1 fruit fly cellular context compared by ENCODE assay signal in genomic region chrX:1948508-1949065, dm6.
TF ChIP-seq lines count a peak whose summit lies in the region.

No protein-coding gene starts in this region.

TF ChIP-seq in whole organism, embryonic, 481 proteins besides CTCF, POLR2A, EP300 and RAD21 (continued from another document and continues in another):
- TF ChIP-seq Mad (GFP tag; optimal IDR thresholded peaks at IDR 0.05; lab: Kevin White, UChicago): no peak
- TF ChIP-seq ewg (GFP tag; optimal IDR thresholded peaks at IDR 0.05; lab: Kevin White, UChicago): no peak
- no peak for TF ChIP-seq emc (GFP tag; optimal IDR thresholded peaks at IDR 0.05; lab: Kevin White, UChicago)
- TF ChIP-seq danr (GFP tag; IDR thresholded peaks at IDR 0.05; lab: Robert Waterston, UW): no peak
- no peak for TF ChIP-seq CG30431 (GFP tag; optimal IDR thresholded peaks at IDR 0.05; lab: Kevin White, UChicago)
- no peak for TF ChIP-seq lov (optimal IDR thresholded peaks at IDR 0.05; lab: Kevin White, UChicago)
- no peak for TF ChIP-seq lov (GFP tag; IDR thresholded peaks at IDR 0.05; lab: Robert Waterston, UW)
- peak; percentile 12 for TF ChIP-seq bab2 (GFP tag; optimal IDR thresholded peaks at IDR 0.05; lab: Kevin White, UChicago)
- TF ChIP-seq hth (optimal IDR thresholded peaks at IDR 0.05; lab: Kevin White, UChicago): no peak
- peak; percentile 22; the same call in 1 of the 2 replicates for TF ChIP-seq Taf1 (GFP tag; IDR thresholded peaks at IDR 0.05; lab: Robert Waterston, UW)
- no peak for TF ChIP-seq CG8924 (tag; optimal IDR thresholded peaks at IDR 0.05; lab: Kevin White, UChicago)
- peak; percentile 85 for TF ChIP-seq Med (GFP tag; lab: Kevin White, UChicago)
- TF ChIP-seq Hmr (GFP tag; optimal IDR thresholded peaks at IDR 0.05; lab: Kevin White, UChicago): peak; percentile 80
- TF ChIP-seq HHEX (GFP tag; optimal IDR thresholded peaks at IDR 0.05; lab: Kevin White, UChicago): peak; percentile 49
- TF ChIP-seq CG4707 (GFP tag; optimal IDR thresholded peaks at IDR 0.05; lab: Kevin White, UChicago): no peak
- peak; percentile 46 for TF ChIP-seq CG9609 (GFP tag; optimal IDR thresholded peaks at IDR 0.05; lab: Kevin White, UChicago)
- no peak for TF ChIP-seq cato (GFP tag; optimal IDR thresholded peaks at IDR 0.05; lab: Kevin White, UChicago; ENCODE audit: borderline replicate concordance)
- no peak for TF ChIP-seq Abd-B (GFP tag; optimal IDR thresholded peaks at IDR 0.05; lab: Kevin White, UChicago)
- no peak for TF ChIP-seq CG8290 (GFP tag; optimal IDR thresholded peaks at IDR 0.05; lab: Kevin White, UChicago)
- peak in 1 of 2 experiments; percentile 78 for TF ChIP-seq CG8290 (tag; optimal IDR thresholded peaks at IDR 0.05; lab: Kevin White, UChicago)
- TF ChIP-seq Oaz (GFP tag; IDR thresholded peaks at IDR 0.05; lab: Robert Waterston, UW): no peak
- no peak for TF ChIP-seq cas (GFP tag; IDR thresholded peaks at IDR 0.05; lab: Robert Waterston, UW)
- TF ChIP-seq CG17829 (tag; optimal IDR thresholded peaks at IDR 0.05; lab: Kevin White, UChicago): no peak
- no peak for TF ChIP-seq Ets97D (GFP tag; optimal IDR thresholded peaks at IDR 0.05; lab: Kevin White, UChicago)
- no peak for TF ChIP-seq Sry-β (GFP tag; optimal IDR thresholded peaks at IDR 0.05; lab: Kevin White, UChicago)
- no peak for TF ChIP-seq Antp (GFP tag; optimal IDR thresholded peaks at IDR 0.05; lab: Kevin White, UChicago)
- no peak for TF ChIP-seq pb (GFP tag; optimal IDR thresholded peaks at IDR 0.05; lab: Kevin White, UChicago)
- TF ChIP-seq CG33213 (GFP tag; optimal IDR thresholded peaks at IDR 0.05; lab: Kevin White, UChicago): no peak
- no peak for TF ChIP-seq CG1647 (GFP tag; optimal IDR thresholded peaks at IDR 0.05; lab: Kevin White, UChicago)
- no peak for TF ChIP-seq CG1792 (GFP tag; optimal IDR thresholded peaks at IDR 0.05; lab: Kevin White, UChicago)
- peak; percentile 59 for TF ChIP-seq cwo (GFP tag; optimal IDR thresholded peaks at IDR 0.05; lab: Kevin White, UChicago)
- no peak for TF ChIP-seq CG10565 (GFP tag; optimal IDR thresholded peaks at IDR 0.05; lab: Kevin White, UChicago)
- TF ChIP-seq CG11456 (GFP tag; IDR thresholded peaks at IDR 0.05; lab: Robert Waterston, UW): peak; percentile 68; the same call in 1 of the 3 replicates
- TF ChIP-seq CG10959 (GFP tag; IDR thresholded peaks at IDR 0.05; lab: Robert Waterston, UW): no peak
- peak; percentile 22 for TF ChIP-seq CG11504 (tag; optimal IDR thresholded peaks at IDR 0.05; lab: Kevin White, UChicago)
- TF ChIP-seq CG11398 (GFP tag; optimal IDR thresholded peaks at IDR 0.05; lab: Kevin White, UChicago): no peak
- no peak for TF ChIP-seq gce (GFP tag; IDR thresholded peaks at IDR 0.05; lab: Robert Waterston, UW)
- no peak for TF ChIP-seq inv (GFP tag; IDR thresholded peaks at IDR 0.05; lab: Robert Waterston, UW; ENCODE audit: partially characterized antibody)
- TF ChIP-seq NFAT (GFP tag; IDR thresholded peaks at IDR 0.05; lab: Robert Waterston, UW): peak; percentile 57; the same call in 1 of the 2 replicates
- peak; percentile 3 for TF ChIP-seq CG16863 (GFP tag; optimal IDR thresholded peaks at IDR 0.05; lab: Kevin White, UChicago)
- TF ChIP-seq hkb (optimal IDR thresholded peaks at IDR 0.05; lab: Kevin White, UChicago): no peak
- TF ChIP-seq hkb (GFP tag; IDR thresholded peaks at IDR 0.05; lab: Robert Waterston, UW): peak; percentile 47
- TF ChIP-seq Dbx (GFP tag; IDR thresholded peaks at IDR 0.05; lab: Robert Waterston, UW): peak; percentile 73; the same call in 2 of the 3 replicates
- TF ChIP-seq HLH54F (GFP tag; optimal IDR thresholded peaks at IDR 0.05; lab: Kevin White, UChicago): peak; percentile 68
- peak; percentile 68 for TF ChIP-seq gem (tag; optimal IDR thresholded peaks at IDR 0.05; lab: Kevin White, UChicago)
- 0 out of 3 replicates have a peak, but pooled peaks have one; percentile 23 for TF ChIP-seq CG7357 (GFP tag; IDR thresholded peaks at IDR 0.05; lab: Robert Waterston, UW)
- peak; percentile 32 for TF ChIP-seq CG10543 (GFP tag; optimal IDR thresholded peaks at IDR 0.05; lab: Kevin White, UChicago)
- no peak for TF ChIP-seq Sox100B (GFP tag; optimal IDR thresholded peaks at IDR 0.05; lab: Kevin White, UChicago)
- TF ChIP-seq Gug (GFP tag; IDR thresholded peaks at IDR 0.05; lab: Robert Waterston, UW): peak; percentile 38; the same call in 1 of the 4 replicates
- peak; percentile 4 for TF ChIP-seq Vsx1 (GFP tag; optimal IDR thresholded peaks at IDR 0.05; lab: Kevin White, UChicago)
- peak; percentile 50 for TF ChIP-seq CG7839 (tag; optimal IDR thresholded peaks at IDR 0.05; lab: Kevin White, UChicago)
- no peak for TF ChIP-seq gcm (GFP tag; optimal IDR thresholded peaks at IDR 0.05; lab: Kevin White, UChicago)
- TF ChIP-seq Tbp (GFP tag; optimal IDR thresholded peaks at IDR 0.05; lab: Kevin White, UChicago): no peak
- TF ChIP-seq slp2 (GFP tag; optimal IDR thresholded peaks at IDR 0.05; lab: Kevin White, UChicago): no peak
- no peak for TF ChIP-seq CG13894 (tag; optimal IDR thresholded peaks at IDR 0.05; lab: Kevin White, UChicago)
- TF ChIP-seq Bgb (GFP tag; IDR thresholded peaks at IDR 0.05; lab: Robert Waterston, UW; ENCODE audit: partially characterized antibody): no peak
- no peak for TF ChIP-seq CG43689 (GFP tag; IDR thresholded peaks at IDR 0.05; lab: Robert Waterston, UW)
- no peak for TF ChIP-seq amos (GFP tag; IDR thresholded peaks at IDR 0.05; lab: Robert Waterston, UW; ENCODE audit: partially characterized antibody)
- no peak for TF ChIP-seq CG4360 (GFP tag; IDR thresholded peaks at IDR 0.05; lab: Robert Waterston, UW)
- TF ChIP-seq chif (GFP tag; optimal IDR thresholded peaks at IDR 0.05; lab: Kevin White, UChicago): peak in 1 of 2 experiments; percentile 3
- TF ChIP-seq crp (GFP tag; optimal IDR thresholded peaks at IDR 0.05; lab: Kevin White, UChicago): no peak
- TF ChIP-seq Dip2 (GFP tag; IDR thresholded peaks at IDR 0.05; lab: Robert Waterston, UW): no peak
- peak; percentile 50; the same call in 1 of the 2 replicates for TF ChIP-seq CG16779 (GFP tag; IDR thresholded peaks at IDR 0.05; lab: Robert Waterston, UW)
- no peak for TF ChIP-seq exex (tag; optimal IDR thresholded peaks at IDR 0.05; lab: Kevin White, UChicago)
- TF ChIP-seq bigmax (GFP tag; optimal IDR thresholded peaks at IDR 0.05; lab: Kevin White, UChicago): no peak
- no peak for TF ChIP-seq CG18476 (GFP tag; optimal IDR thresholded peaks at IDR 0.05; lab: Kevin White, UChicago)
- no peak for TF ChIP-seq gsb-n (tag; optimal IDR thresholded peaks at IDR 0.05; lab: Kevin White, UChicago)
- peak; percentile 80 for TF ChIP-seq Dip3 (GFP tag; optimal IDR thresholded peaks at IDR 0.05; lab: Kevin White, UChicago)
- no peak for TF ChIP-seq tna (GFP tag; IDR thresholded peaks at IDR 0.05; lab: Robert Waterston, UW; ENCODE audit: partially characterized antibody)
- no peak for TF ChIP-seq nmo (GFP tag; optimal IDR thresholded peaks at IDR 0.05; lab: Kevin White, UChicago)
- no peak for TF ChIP-seq CG3163 (GFP tag; optimal IDR thresholded peaks at IDR 0.05; lab: Kevin White, UChicago)
- no peak for TF ChIP-seq Dad (GFP tag; optimal IDR thresholded peaks at IDR 0.05; lab: Kevin White, UChicago)
- peak; percentile 41 for TF ChIP-seq schlank (tag; optimal IDR thresholded peaks at IDR 0.05; lab: Kevin White, UChicago)
- no peak for TF ChIP-seq da (GFP tag; optimal IDR thresholded peaks at IDR 0.05; lab: Kevin White, UChicago)
- no peak for TF ChIP-seq pfk (GFP tag; optimal IDR thresholded peaks at IDR 0.05; lab: Kevin White, UChicago)
- no peak for TF ChIP-seq Dp (GFP tag; optimal IDR thresholded peaks at IDR 0.05; lab: Kevin White, UChicago)
- TF ChIP-seq CG32767 (GFP tag; IDR thresholded peaks at IDR 0.05; lab: Robert Waterston, UW): no peak
- peak; percentile 77 for TF ChIP-seq nom (GFP tag; optimal IDR thresholded peaks at IDR 0.05; lab: Kevin White, UChicago)
- TF ChIP-seq Elba2 (GFP tag; optimal IDR thresholded peaks at IDR 0.05; lab: Kevin White, UChicago): no peak
- peak; percentile 14 for TF ChIP-seq CG1529 (GFP tag; optimal IDR thresholded peaks at IDR 0.05; lab: Kevin White, UChicago)
- no peak for TF ChIP-seq az2 (GFP tag; optimal IDR thresholded peaks at IDR 0.05; lab: Kevin White, UChicago)
- no peak for TF ChIP-seq en (GFP tag; optimal IDR thresholded peaks at IDR 0.05; lab: Kevin White, UChicago)
- no peak for TF ChIP-seq D (optimal IDR thresholded peaks at IDR 0.05; lab: Kevin White, UChicago)
- TF ChIP-seq D (GFP tag; optimal IDR thresholded peaks at IDR 0.05; lab: Kevin White, UChicago): no peak
- TF ChIP-seq CG14014 (GFP tag; IDR thresholded peaks at IDR 0.05; lab: Robert Waterston, UW): peak; percentile 53; the same call in 1 of the 2 replicates
- no peak for TF ChIP-seq yki (optimal IDR thresholded peaks at IDR 0.05; lab: Kevin White, UChicago)
- no peak for TF ChIP-seq kay (GFP tag; optimal IDR thresholded peaks at IDR 0.05; lab: Kevin White, UChicago)
- no peak for TF ChIP-seq Nf-YC (tag; optimal IDR thresholded peaks at IDR 0.05; lab: Kevin White, UChicago)
- TF ChIP-seq CG5245 (GFP tag; optimal IDR thresholded peaks at IDR 0.05; lab: Kevin White, UChicago): no peak
- peak; percentile 49 for TF ChIP-seq CG2712 (tag; optimal IDR thresholded peaks at IDR 0.05; lab: Kevin White, UChicago)
- no peak for TF ChIP-seq br (optimal IDR thresholded peaks at IDR 0.05; lab: Kevin White, UChicago)
- no peak for TF ChIP-seq shn (GFP tag; optimal IDR thresholded peaks at IDR 0.05; lab: Kevin White, UChicago)
- no peak for TF ChIP-seq crc (GFP tag; optimal IDR thresholded peaks at IDR 0.05; lab: Kevin White, UChicago)
- peak; percentile 35; the same call in 1 of the 3 replicates for TF ChIP-seq CG14050 (GFP tag; IDR thresholded peaks at IDR 0.05; lab: Robert Waterston, UW)
- TF ChIP-seq CG4730 (GFP tag; IDR thresholded peaks at IDR 0.05; lab: Robert Waterston, UW): no peak
- TF ChIP-seq CG17328 (GFP tag; IDR thresholded peaks at IDR 0.05; lab: Robert Waterston, UW): peak; percentile 35; the same call in 1 of the 2 replicates
- TF ChIP-seq CG13624 (GFP tag; optimal IDR thresholded peaks at IDR 0.05; lab: Kevin White, UChicago): peak; percentile 32
- TF ChIP-seq Side (GFP tag; optimal IDR thresholded peaks at IDR 0.05; lab: Kevin White, UChicago): no peak
- no peak for TF ChIP-seq CG8388 (GFP tag; optimal IDR thresholded peaks at IDR 0.05; lab: Kevin White, UChicago)
- TF ChIP-seq wek (GFP tag; optimal IDR thresholded peaks at IDR 0.05; lab: Kevin White, UChicago): no peak
- no peak for TF ChIP-seq Kr (GFP tag; optimal IDR thresholded peaks at IDR 0.05; lab: Kevin White, UChicago)
- TF ChIP-seq CG4328 (GFP tag; optimal IDR thresholded peaks at IDR 0.05; lab: Kevin White, UChicago): no peak
- no peak for TF ChIP-seq so (GFP tag; IDR thresholded peaks at IDR 0.05; lab: Robert Waterston, UW)
- TF ChIP-seq CG1024 (GFP tag; IDR thresholded peaks at IDR 0.05; lab: Robert Waterston, UW): no peak
- TF ChIP-seq CG10267 (tag; optimal IDR thresholded peaks at IDR 0.05; lab: Kevin White, UChicago): no peak
- peak; percentile 53; the same call in 1 of the 2 replicates for TF ChIP-seq CG11696 (GFP tag; IDR thresholded peaks at IDR 0.05; lab: Robert Waterston, UW)
- peak; percentile 70 for TF ChIP-seq Fer1 (GFP tag; optimal IDR thresholded peaks at IDR 0.05; lab: Kevin White, UChicago)
- TF ChIP-seq kni (GFP tag; optimal IDR thresholded peaks at IDR 0.05; lab: Kevin White, UChicago): no peak
- peak; percentile 58 for TF ChIP-seq CG18619 (GFP tag; optimal IDR thresholded peaks at IDR 0.05; lab: Kevin White, UChicago)
- no peak for TF ChIP-seq Hr3 (GFP tag; optimal IDR thresholded peaks at IDR 0.05; lab: Kevin White, UChicago)
- peak; percentile 42; the same call in 1 of the 2 replicates for TF ChIP-seq CG31224 (GFP tag; IDR thresholded peaks at IDR 0.05; lab: Robert Waterston, UW)
- TF ChIP-seq CG12236 (GFP tag; optimal IDR thresholded peaks at IDR 0.05; lab: Kevin White, UChicago): no peak
- TF ChIP-seq CG12155 (GFP tag; optimal IDR thresholded peaks at IDR 0.05; lab: Kevin White, UChicago): peak; percentile 59
- peak; percentile 73 for TF ChIP-seq lilli (GFP tag; optimal IDR thresholded peaks at IDR 0.05; lab: Kevin White, UChicago)
- 0 out of 2 replicates have a peak, but pooled peaks have one; percentile 31 for TF ChIP-seq CG11085 (GFP tag; IDR thresholded peaks at IDR 0.05; lab: Robert Waterston, UW)
- no peak for TF ChIP-seq Jarid2 (GFP tag; optimal IDR thresholded peaks at IDR 0.05; lab: Kevin White, UChicago)
- no peak for TF ChIP-seq croc (GFP tag; conservative IDR thresholded peaks at IDR 0.05; lab: Robert Waterston, UW)
- TF ChIP-seq CG14710 (tag; optimal IDR thresholded peaks at IDR 0.05; lab: Kevin White, UChicago): no peak
- 0 out of 2 replicates have a peak, but pooled peaks have one; percentile 26 for TF ChIP-seq ara (GFP tag; IDR thresholded peaks at IDR 0.05; lab: Robert Waterston, UW)
- peak; percentile 44; the same call in 1 of the 2 replicates for TF ChIP-seq MBD-R2 (GFP tag; IDR thresholded peaks at IDR 0.05; lab: Robert Waterston, UW)
- peak; percentile 64 for TF ChIP-seq unpg (GFP tag; optimal IDR thresholded peaks at IDR 0.05; lab: Kevin White, UChicago)
- no peak for TF ChIP-seq jumu (GFP tag; optimal IDR thresholded peaks at IDR 0.05; lab: Kevin White, UChicago)
- TF ChIP-seq CG2120 (GFP tag; optimal IDR thresholded peaks at IDR 0.05; lab: Kevin White, UChicago): peak; percentile 83
- no peak for TF ChIP-seq prd (optimal IDR thresholded peaks at IDR 0.05; lab: Kevin White, UChicago)
- peak; percentile 60; the same call in 2 of the 3 replicates for TF ChIP-seq prd (GFP tag; IDR thresholded peaks at IDR 0.05; lab: Robert Waterston, UW)
- no peak for TF ChIP-seq tup (GFP tag; optimal IDR thresholded peaks at IDR 0.05; lab: Kevin White, UChicago)
- TF ChIP-seq mam (GFP tag; optimal IDR thresholded peaks at IDR 0.05; lab: Kevin White, UChicago): peak; percentile 59
- no peak for TF ChIP-seq Mrtf (GFP tag; IDR thresholded peaks at IDR 0.05; lab: Robert Waterston, UW)
- TF ChIP-seq CG6683 (GFP tag; optimal IDR thresholded peaks at IDR 0.05; lab: Kevin White, UChicago): peak; percentile 16
- no peak; the same call in 2 of the 3 replicates for TF ChIP-seq ci (GFP tag; IDR thresholded peaks at IDR 0.05; lab: Robert Waterston, UW)
- TF ChIP-seq fd102C (GFP tag; optimal IDR thresholded peaks at IDR 0.05; lab: Kevin White, UChicago): no peak
- TF ChIP-seq sisA (GFP tag; IDR thresholded peaks at IDR 0.05; lab: Robert Waterston, UW): no peak
- TF ChIP-seq NfI (GFP tag; optimal IDR thresholded peaks at IDR 0.05; lab: Kevin White, UChicago): peak; percentile 30
- no peak for TF ChIP-seq CHES-1-like (GFP tag; optimal IDR thresholded peaks at IDR 0.05; lab: Kevin White, UChicago)
- no peak for TF ChIP-seq gcm2 (GFP tag; optimal IDR thresholded peaks at IDR 0.05; lab: Kevin White, UChicago)
